Fruit fly (Drosophila melanogaster): Measurements from ENCODE around the gene eIF2beta.

Gene eIF2beta

DNA sequence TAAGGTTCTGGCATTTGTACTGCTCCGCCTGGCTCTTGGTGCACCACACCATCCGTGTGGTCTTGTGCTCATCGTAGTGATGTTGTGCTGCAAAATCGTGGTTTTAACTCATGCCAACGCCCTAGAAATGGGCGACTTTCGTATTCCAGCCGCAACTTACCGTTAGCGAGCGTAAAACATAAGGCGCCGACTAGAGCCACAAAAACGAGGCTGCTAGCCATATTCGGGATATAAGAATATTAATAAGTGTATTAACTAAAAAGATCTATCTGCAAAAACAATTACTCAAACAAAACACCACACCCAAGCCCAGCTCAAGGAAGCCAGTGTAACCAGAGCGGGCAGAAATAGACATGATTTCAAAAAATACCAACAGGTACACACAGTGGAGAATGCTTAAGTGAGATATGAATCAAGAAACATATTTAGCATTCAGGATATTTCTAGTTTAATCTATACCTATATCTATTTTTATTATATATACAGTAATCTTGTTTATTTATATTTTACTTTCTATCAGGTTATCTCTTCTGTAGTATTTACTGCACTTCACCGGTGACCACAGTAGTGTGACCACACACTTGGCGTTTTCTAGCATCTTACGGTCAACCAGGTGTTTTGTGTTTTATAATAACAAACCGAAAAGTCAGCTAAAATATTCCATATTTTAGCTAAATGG is 7.0 kb upstream of the eIF2beta start, which contains the start of the genes Tsf2 and CG34242 (continued):
- no peak for TF ChIP-seq fd102C (GFP tag; optimal IDR thresholded peaks at IDR 0.05)
- TF ChIP-seq CG5180 (GFP tag; optimal IDR thresholded peaks at IDR 0.05), result no peak
- TF ChIP-seq CG10959 (GFP tag; IDR thresholded peaks at IDR 0.05), result peak; percentile 68
- no peak for TF ChIP-seq zfh2 (GFP tag; optimal IDR thresholded peaks at IDR 0.05)
- no peak for TF ChIP-seq Hand (GFP tag; optimal IDR thresholded peaks at IDR 0.05)
- no peak for TF ChIP-seq hbn (GFP tag; IDR thresholded peaks at IDR 0.05; ENCODE audit: partially characterized antibody)
- TF ChIP-seq fu2 (GFP tag; optimal IDR thresholded peaks at IDR 0.05), result no peak
- peak; percentile 93 for TF ChIP-seq HLH3B (GFP tag; IDR thresholded peaks at IDR 0.05)
- TF ChIP-seq pb (GFP tag; optimal IDR thresholded peaks at IDR 0.05), result no peak
- no peak for TF ChIP-seq oc (tag; optimal IDR thresholded peaks at IDR 0.05)
- no peak for TF ChIP-seq CG9876 (GFP tag; optimal IDR thresholded peaks at IDR 0.05)
- TF ChIP-seq NC2α (GFP tag; optimal IDR thresholded peaks at IDR 0.05), result no peak
- TF ChIP-seq CG3281 (GFP tag; optimal IDR thresholded peaks at IDR 0.05), result peak; percentile 71
- TF ChIP-seq gsb (GFP tag; IDR thresholded peaks at IDR 0.05), result peak; percentile 84
- TF ChIP-seq CG11093 (GFP tag; IDR thresholded peaks at IDR 0.05), result peak; percentile 75; the same call in 2 of the 3 replicates
- TF ChIP-seq CG14710 (tag; optimal IDR thresholded peaks at IDR 0.05), result peak; percentile 91
- TF ChIP-seq Ssrp (tag; optimal IDR thresholded peaks at IDR 0.05), result peak; percentile 21
- peak; percentile 83 for TF ChIP-seq stc (GFP tag; IDR thresholded peaks at IDR 0.05)
- TF ChIP-seq Opbp (GFP tag; IDR thresholded peaks at IDR 0.05; ENCODE audit: partially characterized antibody), result no peak
- TF ChIP-seq prd (optimal IDR thresholded peaks at IDR 0.05), result no peak
- peak; percentile 96 for TF ChIP-seq prd (GFP tag; IDR thresholded peaks at IDR 0.05)
- peak; percentile 78 for TF ChIP-seq CG13296 (GFP tag; optimal IDR thresholded peaks at IDR 0.05)
- no peak for TF ChIP-seq CG34376 (GFP tag; optimal IDR thresholded peaks at IDR 0.05)
- TF ChIP-seq sc (optimal IDR thresholded peaks at IDR 0.05), result no peak
- no peak for TF ChIP-seq sc (GFP tag; optimal IDR thresholded peaks at IDR 0.05)
- peak; percentile 93 for TF ChIP-seq CG32532 (GFP tag; IDR thresholded peaks at IDR 0.05)
- peak; percentile 2 for TF ChIP-seq org-1 (GFP tag; optimal IDR thresholded peaks at IDR 0.05)
- peak; percentile 96 for TF ChIP-seq Aef1 (GFP tag; IDR thresholded peaks at IDR 0.05)
- TF ChIP-seq Sry-β (GFP tag; optimal IDR thresholded peaks at IDR 0.05), result no peak
- peak; percentile 72 for TF ChIP-seq Med (GFP tag)
- TF ChIP-seq h (optimal IDR thresholded peaks at IDR 0.05), result no peak
- TF ChIP-seq CG6654 (GFP tag; optimal IDR thresholded peaks at IDR 0.05), result peak; percentile 49
- TF ChIP-seq Dll (GFP tag; IDR thresholded peaks at IDR 0.05; ENCODE audit: partially characterized antibody), result no peak
- TF ChIP-seq CG16813 (GFP tag; IDR thresholded peaks at IDR 0.05; ENCODE audit: partially characterized antibody), result no peak
- peak; percentile 64 for TF ChIP-seq cwo (GFP tag; optimal IDR thresholded peaks at IDR 0.05)
- no peak for TF ChIP-seq knrl (GFP tag; IDR thresholded peaks at IDR 0.05; ENCODE audit: partially characterized antibody)
- TF ChIP-seq esg (GFP tag; conservative IDR thresholded peaks at IDR 0.05), result peak; percentile 97
- TF ChIP-seq CG17328 (GFP tag; IDR thresholded peaks at IDR 0.05), result no peak
- TF ChIP-seq wdn (GFP tag; IDR thresholded peaks at IDR 0.05), result peak; percentile 62; the same call in 1 of the 2 replicates
- peak; percentile 23 for TF ChIP-seq Oli (tag; optimal IDR thresholded peaks at IDR 0.05)
- TF ChIP-seq Atf-2 (GFP tag; optimal IDR thresholded peaks at IDR 0.05), result no peak
- peak; percentile 39 for TF ChIP-seq MTF-1 (GFP tag; optimal IDR thresholded peaks at IDR 0.05; ENCODE audit: borderline replicate concordance)
- peak; percentile 96 for TF ChIP-seq vvl (GFP tag; IDR thresholded peaks at IDR 0.05)
- TF ChIP-seq pnt (GFP tag; optimal IDR thresholded peaks at IDR 0.05), result no peak
- TF ChIP-seq CG4282 (GFP tag; optimal IDR thresholded peaks at IDR 0.05), result no peak
- TF ChIP-seq BEAF-32 (GFP tag; optimal IDR thresholded peaks at IDR 0.05), result no peak
- TF ChIP-seq stwl (tag; optimal IDR thresholded peaks at IDR 0.05), result peak; percentile 58
- TF ChIP-seq jigr1 (GFP tag; IDR thresholded peaks at IDR 0.05), result peak; percentile 59; the same call in 2 of the 3 replicates
- TF ChIP-seq Mrtf (GFP tag; IDR thresholded peaks at IDR 0.05), result peak; percentile 87; the same call in 2 of the 3 replicates
- no peak for TF ChIP-seq ato (GFP tag; IDR thresholded peaks at IDR 0.05; ENCODE audit: partially characterized antibody)
